Worm (Caenorhabditis elegans): Measurements from ENCODE around the gene egg-3.
"Not testable (repeated sequence)": the region's sequence is repeated elsewhere in the genome, so short reads cannot be mapped to it uniquely, and the experiment has no call there.

Gene egg-3

ce11 chrII:10904379-10904778 is 20.1 kb upstream of the egg-3 start, which contains the start of gene sra-12:
Gene sra-12, minus strand, starts transcription at chrII:10904479.
- TF ChIP-seq nhr-76, aly-2, nhr-25 (tag; optimal IDR thresholded peaks at IDR 0.05): not testable (repeated sequence)

ce11 chrII:10902104-10902503 is 17.9 kb upstream of the egg-3 start, which contains the start of gene gly-1:
Gene gly-1, minus strand, starts transcription at chrII:10902204.
- TF ChIP-seq nhr-237 (tag; optimal IDR thresholded peaks at IDR 0.05) (no peak), nhr-67 (tag; optimal IDR thresholded peaks at IDR 0.05) (no peak), lsy-12 (tag; optimal IDR thresholded peaks at IDR 0.05) (no peak), nfya-1 (tag; optimal IDR thresholded peaks at IDR 0.05; ENCODE audit: insufficient read depth) (no peak), egl-5 (tag; optimal IDR thresholded peaks at IDR 0.05) (no peak), mdl-1 (tag; optimal IDR thresholded peaks at IDR 0.05) (no peak), fkh-10 (GFP tag; optimal IDR thresholded peaks at IDR 0.05) (no peak), pha-4 (tag; optimal IDR thresholded peaks at IDR 0.05) (no peak), nhr-77 (tag; optimal IDR thresholded peaks at IDR 0.05) (no peak), tbx-2 (tag; optimal IDR thresholded peaks at IDR 0.05) (no peak), ceh-82 (tag; optimal IDR thresholded peaks at IDR 0.05) (no peak), nhr-11 (tag; optimal IDR thresholded peaks at IDR 0.05) (no peak), daf-12 (tag; optimal IDR thresholded peaks at IDR 0.05) (no peak), sea-2 (GFP tag; optimal IDR thresholded peaks at IDR 0.05) (no peak), ztf-11 (tag; optimal IDR thresholded peaks at IDR 0.05) (no peak)

ce11 chrII:10898998-10899397 is 14.8 kb upstream of the egg-3 start:
- TF ChIP-seq ztf-11 (tag; optimal IDR thresholded peaks at IDR 0.05) (no peak), pqm-1 (tag; optimal IDR thresholded peaks at IDR 0.05) (no peak), elt-2 (tag; optimal IDR thresholded peaks at IDR 0.05) (no peak), egl-27 (tag; optimal IDR thresholded peaks at IDR 0.05) (no peak)

ce11 chrII:10895959-10896358 is 11.7 kb upstream of the egg-3 start:
- TF ChIP-seq nhr-67 (tag; optimal IDR thresholded peaks at IDR 0.05) (no peak), nfya-1 (tag; optimal IDR thresholded peaks at IDR 0.05; ENCODE audit: insufficient read depth) (peak; percentile 71)

ce11 chrII:10894996-10895395 is 10.8 kb upstream of the egg-3 start, which contains the start of gene sra-10:
Gene sra-10, minus strand, starts transcription at chrII:10895096.
- TF ChIP-seq ZK546.5 (tag; optimal IDR thresholded peaks at IDR 0.05) (no peak), unc-39 (tag; optimal IDR thresholded peaks at IDR 0.05) (no peak), nhr-76 (tag; optimal IDR thresholded peaks at IDR 0.05) (no peak), jun-1 (tag; optimal IDR thresholded peaks at IDR 0.05) (no peak), nhr-67 (tag; optimal IDR thresholded peaks at IDR 0.05) (no peak), lsy-12 (tag; optimal IDR thresholded peaks at IDR 0.05) (no peak), nhr-237 (tag; optimal IDR thresholded peaks at IDR 0.05) (no peak), ceh-82 (tag; optimal IDR thresholded peaks at IDR 0.05) (no peak), nhr-11 (tag; optimal IDR thresholded peaks at IDR 0.05) (no peak), egl-5 (tag; optimal IDR thresholded peaks at IDR 0.05) (no peak), ceh-28 (tag; optimal IDR thresholded peaks at IDR 0.05) (no peak), ceh-16 (tag; optimal IDR thresholded peaks at IDR 0.05) (no peak), lin-39 (tag; optimal IDR thresholded peaks at IDR 0.05) (no peak), tbx-2 (tag; optimal IDR thresholded peaks at IDR 0.05) (no peak), daf-12 (tag; optimal IDR thresholded peaks at IDR 0.05) (no peak), hmg-11 (tag; optimal IDR thresholded peaks at IDR 0.05) (no peak), pqm-1 (tag; optimal IDR thresholded peaks at IDR 0.05) (no peak)

ce11 chrII:10888979-10889378 is 4.7 kb upstream of the egg-3 start, which contains the start of gene ptr-8:
Gene ptr-8, plus strand, starts transcription at chrII:10889279.
- TF ChIP-seq nfya-1 (tag; optimal IDR thresholded peaks at IDR 0.05; ENCODE audit: insufficient read depth) (no peak), nhr-25 (tag; optimal IDR thresholded peaks at IDR 0.05) (no peak), ceh-16 (tag; optimal IDR thresholded peaks at IDR 0.05) (no peak), egl-5 (tag; optimal IDR thresholded peaks at IDR 0.05) (no peak), aly-2 (tag; optimal IDR thresholded peaks at IDR 0.05) (no peak), nhr-237 (tag; optimal IDR thresholded peaks at IDR 0.05) (no peak), sea-2 (GFP tag; optimal IDR thresholded peaks at IDR 0.05) (no peak)

- peak; percentile 69 for TF ChIP-seq nhr-25 (tag; optimal IDR thresholded peaks at IDR 0.05)
- no peak for TF ChIP-seq fos-1 (tag; optimal IDR thresholded peaks at IDR 0.05)
- no peak for TF ChIP-seq pha-4 (tag; optimal IDR thresholded peaks at IDR 0.05)
- TF ChIP-seq nhr-23 (tag; optimal IDR thresholded peaks at IDR 0.05): peak; percentile 75
- no peak for TF ChIP-seq nhr-28 (tag; optimal IDR thresholded peaks at IDR 0.05)
- no peak for TF ChIP-seq mdl-1 (tag; optimal IDR thresholded peaks at IDR 0.05)
- TF ChIP-seq sea-2 (GFP tag; optimal IDR thresholded peaks at IDR 0.05): no peak
- no peak for TF ChIP-seq jun-1 (tag; optimal IDR thresholded peaks at IDR 0.05)
- no peak for TF ChIP-seq ZK546.5 (tag; optimal IDR thresholded peaks at IDR 0.05)
- TF ChIP-seq ceh-82 (tag; optimal IDR thresholded peaks at IDR 0.05): no peak
- no peak for TF ChIP-seq elt-3 (tag; optimal IDR thresholded peaks at IDR 0.05)
- TF ChIP-seq nhr-76 (tag; optimal IDR thresholded peaks at IDR 0.05): no peak
- TF ChIP-seq ceh-28 (tag; optimal IDR thresholded peaks at IDR 0.05): no peak
- no peak for TF ChIP-seq nhr-237 (tag; optimal IDR thresholded peaks at IDR 0.05)
- TF ChIP-seq egl-5 (tag; optimal IDR thresholded peaks at IDR 0.05): peak; percentile 16
Observed at ce11 chrII:10887097-10887496, 2.9 kb upstream of the egg-3 start.
